Fruit fly (Drosophila melanogaster): ENCODE results near the gene CG10237.

The CG10237 gene

dm6 chr2L:19439598-19440230, 2.8 kb downstream of the CG10237 start (continued):
- TF ChIP-seq nom (GFP tag; optimal IDR thresholded peaks at IDR 0.05) (no peak), CG3281 (GFP tag; optimal IDR thresholded peaks at IDR 0.05) (peak; percentile 65), grau (tag; optimal IDR thresholded peaks at IDR 0.05) (peak; percentile 83), Scr (GFP tag; IDR thresholded peaks at IDR 0.05; ENCODE audit: partially characterized antibody) (0 out of 2 replicates have a peak, but pooled peaks have one; percentile 24), Blimp-1 (GFP tag; optimal IDR thresholded peaks at IDR 0.05) (peak; percentile 94), CG32767 (GFP tag; IDR thresholded peaks at IDR 0.05) (peak; percentile 90), pan (optimal IDR thresholded peaks at IDR 0.05) (no peak), pan (GFP tag; optimal IDR thresholded peaks at IDR 0.05 in 1 of 2, IDR thresholded peaks at IDR 0.05 in 1 of 2) (peak in 1 of 2 experiments; percentile 82), Sry-β (GFP tag; optimal IDR thresholded peaks at IDR 0.05) (no peak), CG30020 (tag; optimal IDR thresholded peaks at IDR 0.05) (peak; percentile 16), CG14441 (GFP tag; IDR thresholded peaks at IDR 0.05) (peak; percentile 79), crc (GFP tag; optimal IDR thresholded peaks at IDR 0.05) (peak; percentile 73), B-H2 (GFP tag; optimal IDR thresholded peaks at IDR 0.05) (peak; percentile 78), en (GFP tag; optimal IDR thresholded peaks at IDR 0.05) (peak; percentile 93), cg (GFP tag; optimal IDR thresholded peaks at IDR 0.05) (no peak), CG8944 (GFP tag; optimal IDR thresholded peaks at IDR 0.05) (peak; percentile 42), CG3838 (GFP tag; optimal IDR thresholded peaks at IDR 0.05) (no peak), vfl (GFP tag; optimal IDR thresholded peaks at IDR 0.05) (peak; percentile 44), zen (tag; optimal IDR thresholded peaks at IDR 0.05) (no peak), br (optimal IDR thresholded peaks at IDR 0.05) (no peak), rib (GFP tag; IDR thresholded peaks at IDR 0.05) (peak; percentile 61; the same call in 1 of the 2 replicates), tgo (GFP tag; IDR thresholded peaks at IDR 0.05) (peak; percentile 74), CG17186 (GFP tag; optimal IDR thresholded peaks at IDR 0.05) (no peak), Hmr (GFP tag; optimal IDR thresholded peaks at IDR 0.05) (peak; percentile 71), so (GFP tag; IDR thresholded peaks at IDR 0.05) (peak; percentile 76), NC2β (GFP tag; optimal IDR thresholded peaks at IDR 0.05) (peak; percentile 45), Rx (GFP tag; IDR thresholded peaks at IDR 0.05) (peak; percentile 54; the same call in 1 of the 2 replicates), CG3163 (GFP tag; optimal IDR thresholded peaks at IDR 0.05) (peak; percentile 48), nerfin-2 (GFP tag; IDR thresholded peaks at IDR 0.05; ENCODE audit: partially characterized antibody) (no peak), twi (tag; optimal IDR thresholded peaks at IDR 0.05) (peak; percentile 76), sna (GFP tag; IDR thresholded peaks at IDR 0.05; ENCODE audit: partially characterized antibody) (no peak), Mes4 (GFP tag; optimal IDR thresholded peaks at IDR 0.05) (peak; percentile 57), sug (tag; optimal IDR thresholded peaks at IDR 0.05) (peak; percentile 35), CG11723 (GFP tag; optimal IDR thresholded peaks at IDR 0.05) (peak; percentile 79), CG12299 (tag; optimal IDR thresholded peaks at IDR 0.05) (peak; percentile 81), zen2 (GFP tag; IDR thresholded peaks at IDR 0.05; ENCODE audit: partially characterized antibody) (no peak), CG6854 (GFP tag; optimal IDR thresholded peaks at IDR 0.05) (peak; percentile 52), Chrac-16 (GFP tag; optimal IDR thresholded peaks at IDR 0.05) (peak; percentile 60), ci (GFP tag; IDR thresholded peaks at IDR 0.05) (peak; percentile 97), jing (GFP tag; optimal IDR thresholded peaks at IDR 0.05) (peak; percentile 88), CG17359 (tag; optimal IDR thresholded peaks at IDR 0.05) (peak; percentile 82), Bgb (GFP tag; IDR thresholded peaks at IDR 0.05; ENCODE audit: partially characterized antibody) (no peak), CG4730 (GFP tag; IDR thresholded peaks at IDR 0.05) (0 out of 2 replicates have a peak, but pooled peaks have one; percentile 19), pum (GFP tag; optimal IDR thresholded peaks at IDR 0.05) (peak; percentile 61), CG16815 (GFP tag; optimal IDR thresholded peaks at IDR 0.05) (peak; percentile 46), psq (GFP tag; optimal IDR thresholded peaks at IDR 0.05) (peak; percentile 31), HLH4C (GFP tag; IDR thresholded peaks at IDR 0.05; ENCODE audit: partially characterized antibody) (no peak), CG9215 (GFP tag; IDR thresholded peaks at IDR 0.05) (peak; percentile 56), CG34422 (GFP tag; IDR thresholded peaks at IDR 0.05) (peak; percentile 86), Mad (GFP tag; optimal IDR thresholded peaks at IDR 0.05) (peak; percentile 74)
